Fruit fly (Drosophila melanogaster): Measurements from ENCODE around the gene PIG-P.

Gene PIG-P

DNA sequence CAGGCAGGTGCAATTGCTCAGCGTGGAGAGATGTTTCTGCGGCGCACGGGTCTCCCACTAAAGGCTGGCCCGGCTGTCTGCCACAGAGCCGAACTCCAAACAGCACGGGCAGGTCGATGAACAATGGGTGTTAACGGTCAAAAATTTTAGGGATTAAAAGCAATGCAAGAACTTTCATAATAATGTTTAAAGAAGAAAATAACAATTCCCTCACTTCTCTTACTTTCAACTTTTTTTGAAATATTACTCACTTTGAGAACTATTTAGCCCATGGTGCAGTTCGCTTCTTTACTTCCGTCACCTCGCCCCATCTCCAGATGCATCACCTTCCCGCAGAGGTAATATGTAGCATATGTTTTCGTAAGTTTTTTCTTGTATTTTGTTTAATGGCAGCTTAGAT, 14.5 kb upstream of the PIG-P start (continued):
- TF ChIP-seq CG3995 (GFP tag; optimal IDR thresholded peaks at IDR 0.05) (no peak), CG12155 (GFP tag; optimal IDR thresholded peaks at IDR 0.05) (no peak), sens-2 (GFP tag; IDR thresholded peaks at IDR 0.05) (0 out of 2 replicates have a peak, but pooled peaks have one; percentile 15), Abd-B (GFP tag; optimal IDR thresholded peaks at IDR 0.05) (no peak), Rx (GFP tag; IDR thresholded peaks at IDR 0.05) (peak; percentile 37; the same call in 1 of the 2 replicates), Six4 (GFP tag; optimal IDR thresholded peaks at IDR 0.05) (no peak), CG11456 (GFP tag; IDR thresholded peaks at IDR 0.05) (0 out of 3 replicates have a peak, but pooled peaks have one; percentile 26), Blimp-1 (GFP tag; optimal IDR thresholded peaks at IDR 0.05) (peak; percentile 41), kay (GFP tag; optimal IDR thresholded peaks at IDR 0.05) (no peak), CG31388 (GFP tag; optimal IDR thresholded peaks at IDR 0.05) (no peak), CG3065 (GFP tag; optimal IDR thresholded peaks at IDR 0.05) (no peak), D (optimal IDR thresholded peaks at IDR 0.05) (no peak), D (GFP tag; optimal IDR thresholded peaks at IDR 0.05) (peak; percentile 25), Aef1 (GFP tag; IDR thresholded peaks at IDR 0.05) (no peak), gt (GFP tag; IDR thresholded peaks at IDR 0.05) (no peak), hth (optimal IDR thresholded peaks at IDR 0.05) (no peak), CG13424 (tag; optimal IDR thresholded peaks at IDR 0.05) (peak; percentile 1), Oli (tag; optimal IDR thresholded peaks at IDR 0.05) (peak; percentile 41), CG7987 (GFP tag; optimal IDR thresholded peaks at IDR 0.05) (no peak), nerfin-1 (tag; optimal IDR thresholded peaks at IDR 0.05) (no peak), CG30020 (tag; optimal IDR thresholded peaks at IDR 0.05) (no peak), vnd (GFP tag; IDR thresholded peaks at IDR 0.05; ENCODE audit: partially characterized antibody) (no peak), D19B (GFP tag; optimal IDR thresholded peaks at IDR 0.05) (no peak), CG12391 (tag; optimal IDR thresholded peaks at IDR 0.05) (peak; percentile 20), MESR4 (GFP tag; optimal IDR thresholded peaks at IDR 0.05) (no peak), cato (GFP tag; optimal IDR thresholded peaks at IDR 0.05; ENCODE audit: borderline replicate concordance) (no peak), H15 (GFP tag; IDR thresholded peaks at IDR 0.05) (no peak), row (GFP tag; IDR thresholded peaks at IDR 0.05) (peak; percentile 48; the same call in 1 of the 3 replicates), zen (tag; optimal IDR thresholded peaks at IDR 0.05) (no peak), CG15269 (tag; optimal IDR thresholded peaks at IDR 0.05) (no peak), CG4360 (GFP tag; IDR thresholded peaks at IDR 0.05) (no peak), trh (GFP tag; optimal IDR thresholded peaks at IDR 0.05) (no peak), CG1602 (GFP tag; optimal IDR thresholded peaks at IDR 0.05) (peak; percentile 15), CG17912 (GFP tag; optimal IDR thresholded peaks at IDR 0.05) (no peak), CG14860 (GFP tag; IDR thresholded peaks at IDR 0.05; ENCODE audit: partially characterized antibody) (no peak), CG2889 (GFP tag; IDR thresholded peaks at IDR 0.05) (no peak), Hsf (GFP tag; optimal IDR thresholded peaks at IDR 0.05) (peak; percentile 10), her (GFP tag; optimal IDR thresholded peaks at IDR 0.05) (no peak), CG1603 (tag; optimal IDR thresholded peaks at IDR 0.05) (peak; percentile 62), MBD-R2 (GFP tag; IDR thresholded peaks at IDR 0.05) (no peak), CG17612 (GFP tag; IDR thresholded peaks at IDR 0.05) (no peak), CG15601 (tag; optimal IDR thresholded peaks at IDR 0.05) (no peak), HLH54F (GFP tag; optimal IDR thresholded peaks at IDR 0.05) (no peak), grau (tag; optimal IDR thresholded peaks at IDR 0.05) (no peak), exex (tag; optimal IDR thresholded peaks at IDR 0.05) (no peak), CG7928 (GFP tag; optimal IDR thresholded peaks at IDR 0.05) (no peak), prd (optimal IDR thresholded peaks at IDR 0.05) (no peak), prd (GFP tag; IDR thresholded peaks at IDR 0.05) (peak; percentile 63; the same call in 2 of the 3 replicates), Pdp1 (GFP tag; optimal IDR thresholded peaks at IDR 0.05) (no peak), CG11560 (tag; IDR thresholded peaks at IDR 0.05) (no peak), tgo (GFP tag; IDR thresholded peaks at IDR 0.05) (peak; percentile 49; the same call in 2 of the 3 replicates), ham (GFP tag; IDR thresholded peaks at IDR 0.05) (no peak)

Data from whole organism, embryonic.